Worm (Caenorhabditis elegans) whole organism, midembryonic: ENCODE results near the gene Y45G5AM.5.

ENCODE experiments used
- T22C8.4 ChIP-seq: fragments of 200-800 bp; sonication (Bioruptor generic); IDR thresholded peaks from 2 replicates; pipeline ENCODE4 v1.3.6; 2022; ENCODE audit warnings: missing genetic modification characterization, missing compliant biosample characterization
- cog-1 ChIP-seq: sonication (generic microtip); optimal IDR thresholded peaks from 2 replicates; lab custom pipeline; 2016; ENCODE audit warnings: missing genetic modification characterization, missing compliant biosample characterization
- flt-1 ChIP-seq: fragments of 200-800 bp; sonication (Bioruptor generic); IDR thresholded peaks from 2 replicates; pipeline ENCODE4 v1.3.6; 2022; ENCODE audit warnings: missing genetic modification characterization, missing compliant biosample characterization
- klf-2 ChIP-seq: fragments of 200-800 bp; sonication (Bioruptor generic); conservative IDR thresholded peaks from 2 replicates; pipeline ENCODE4 v1.3.6; 2022; ENCODE audit warnings: missing genetic modification reagents, missing genetic modification characterization, missing compliant biosample characterization
- med-1 ChIP-seq: sonication (generic microtip); optimal IDR thresholded peaks from 2 replicates; lab custom pipeline; 2017; ENCODE audit warnings: missing genetic modification characterization, mild to moderate bottlenecking, missing compliant biosample characterization, antibody characterized with exemption, missing genetic modification reagents; ENCODE audit not compliant: insufficient read depth
- ref-1 ChIP-seq: fragments of 200-800 bp; sonication (Bioruptor generic); conservative IDR thresholded peaks from 2 replicates; pipeline ENCODE4 v1.3.6; 2022; ENCODE audit warnings: missing genetic modification reagents, missing genetic modification characterization, missing compliant biosample characterization
- tab-1 ChIP-seq: fragments of 200-800 bp; sonication (Bioruptor generic); IDR thresholded peaks from 2 replicates; pipeline ENCODE4 v1.3.6; 2022; ENCODE audit warnings: missing genetic modification characterization, missing compliant biosample characterization
- ztf-23 ChIP-seq: fragments of 200-800 bp; sonication (Bioruptor generic); IDR thresholded peaks from 2 replicates; pipeline ENCODE4 v1.3.6; 2022; ENCODE audit warnings: missing genetic modification reagents, missing genetic modification characterization, missing compliant biosample characterization
- ztf-29 ChIP-seq: fragments of 200-800 bp; sonication (Bioruptor generic); IDR thresholded peaks from 2 replicates; pipeline ENCODE4 v1.3.6; 2022; ENCODE audit warnings: missing genetic modification reagents, missing genetic modification characterization, missing compliant biosample characterization

The Y45G5AM.5 gene

DNA sequence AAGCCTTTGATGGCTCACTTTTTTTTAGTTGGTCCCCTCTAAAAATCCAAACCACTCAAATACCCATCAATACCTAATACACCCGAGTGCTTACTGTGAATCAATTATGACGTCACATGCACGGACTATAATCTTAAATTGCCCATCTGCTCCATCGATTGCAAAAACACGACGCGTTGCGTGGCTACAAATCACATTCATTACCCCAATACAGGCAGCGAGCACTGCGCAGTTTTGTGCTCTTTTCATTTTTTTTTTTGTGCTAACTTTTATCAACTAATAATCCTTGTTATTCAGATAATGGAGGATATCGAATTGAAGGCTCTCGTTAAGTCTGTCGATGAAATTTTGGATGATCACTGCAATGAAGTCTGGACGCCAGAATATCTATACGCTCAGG, at the start of gene Y45G5AM.5:
Gene Y45G5AM.5 (plus strand): TSS at position 301 of the 400 bp plus-strand sequence.
- TF ChIP-seq med-1 (GFP tag; lab: Kevin White, UChicago) = no peak
- TF ChIP-seq tab-1 (GFP tag; lab: Robert Waterston, UW) = no peak
- TF ChIP-seq T22C8.4 (GFP tag; lab: Robert Waterston, UW) = no peak
- TF ChIP-seq klf-2 (GFP tag; lab: Robert Waterston, UW) = no peak
- TF ChIP-seq ztf-29 (GFP tag; lab: Robert Waterston, UW) = no peak
- no peak for TF ChIP-seq cog-1
- TF ChIP-seq ref-1 (GFP tag; lab: Robert Waterston, UW) = no peak
- no peak for TF ChIP-seq ztf-23 (GFP tag; lab: Robert Waterston, UW)
- TF ChIP-seq flt-1 (GFP tag; lab: Robert Waterston, UW) = no peak

DNA sequence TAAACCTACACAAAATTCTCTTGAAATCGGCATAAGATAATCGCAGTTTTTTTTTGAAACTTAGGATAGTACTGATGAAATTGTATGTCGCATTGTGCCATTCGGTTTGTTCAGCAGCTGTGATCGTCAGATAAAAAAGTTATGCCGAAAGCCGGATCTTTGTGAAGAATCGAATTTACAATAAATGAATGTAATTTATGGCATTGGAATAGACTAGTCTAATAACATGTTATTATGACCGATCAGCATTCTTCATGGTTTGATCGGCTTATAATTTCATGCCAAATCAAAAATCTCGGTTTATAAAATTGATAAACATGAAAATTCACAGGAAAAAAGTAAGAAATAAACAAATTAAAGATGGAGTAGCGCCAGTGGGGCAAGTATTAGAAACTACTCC, 47.7 kb upstream of the Y45G5AM.5 start, which contains the start of gene srw-134:
Gene srw-134 (minus strand): TSS at position 101 of the 400 bp plus-strand sequence.
- TF ChIP-seq tab-1 (GFP tag; lab: Robert Waterston, UW) (no peak), flt-1 (GFP tag; lab: Robert Waterston, UW) (no peak), cog-1 (no peak), T22C8.4 (GFP tag; lab: Robert Waterston, UW) (no peak), ztf-29 (GFP tag; lab: Robert Waterston, UW) (no peak), med-1 (GFP tag; lab: Kevin White, UChicago) (no peak), klf-2 (GFP tag; lab: Robert Waterston, UW) (no peak), ztf-23 (GFP tag; lab: Robert Waterston, UW) (no peak), ref-1 (GFP tag; lab: Robert Waterston, UW) (no peak)

DNA sequence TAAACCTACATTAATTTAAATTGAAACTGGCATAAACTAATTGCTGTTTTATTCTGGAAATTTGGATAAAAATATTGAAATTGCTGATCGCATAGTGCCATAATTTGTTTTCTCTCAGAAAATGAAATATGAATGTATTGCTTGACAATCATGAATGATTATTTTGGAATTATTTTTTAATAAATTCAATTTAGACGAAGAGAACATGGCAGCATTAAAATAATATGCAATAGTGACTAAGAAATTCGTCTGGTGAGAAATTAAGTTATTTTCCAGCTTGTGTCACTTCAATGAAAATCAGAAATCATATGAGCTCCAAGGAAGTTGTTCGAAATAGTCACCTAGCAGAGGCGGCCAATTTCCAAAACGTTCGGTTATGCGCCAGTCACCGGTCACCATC, 45.6 kb upstream of the Y45G5AM.5 start, which contains the start of gene srw-133:
Gene srw-133 (minus strand): TSS at position 101 of the 400 bp plus-strand sequence.
- TF ChIP-seq ref-1 (GFP tag; lab: Robert Waterston, UW) (no peak), cog-1 (no peak), med-1 (GFP tag; lab: Kevin White, UChicago) (no peak), ztf-29 (GFP tag; lab: Robert Waterston, UW) (no peak), T22C8.4 (GFP tag; lab: Robert Waterston, UW) (no peak), ztf-23 (GFP tag; lab: Robert Waterston, UW) (no peak), flt-1 (GFP tag; lab: Robert Waterston, UW) (no peak), tab-1 (GFP tag; lab: Robert Waterston, UW) (no peak), klf-2 (GFP tag; lab: Robert Waterston, UW) (no peak)

DNA sequence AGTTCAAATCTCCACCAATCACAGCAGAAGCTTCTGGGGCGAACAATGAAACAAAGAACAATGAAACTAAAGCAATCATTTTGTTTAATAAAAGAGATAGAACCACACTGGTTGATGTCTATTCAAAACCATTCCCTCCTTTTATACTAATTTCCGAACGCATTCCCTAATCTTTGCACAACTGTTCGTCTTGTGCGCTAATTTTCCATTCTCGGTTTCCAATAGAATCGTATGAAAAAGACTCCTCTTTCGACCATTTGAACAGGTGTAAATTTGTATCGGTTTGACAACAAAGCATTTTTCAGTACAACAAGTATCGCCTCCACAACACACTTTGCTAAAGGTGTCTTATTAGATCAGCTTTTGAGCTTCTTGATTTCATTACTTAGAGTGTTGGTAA, 44.1 kb upstream of the Y45G5AM.5 start, which contains the start of gene T05B4.8:
Gene T05B4.8 (minus strand): TSS at position 101 of the 400 bp plus-strand sequence.
- TF ChIP-seq ztf-29 (GFP tag; lab: Robert Waterston, UW) (no peak), cog-1 (no peak), med-1 (GFP tag; lab: Kevin White, UChicago) (no peak), ztf-23 (GFP tag; lab: Robert Waterston, UW) (no peak), flt-1 (GFP tag; lab: Robert Waterston, UW) (no peak), klf-2 (GFP tag; lab: Robert Waterston, UW) (no peak), tab-1 (GFP tag; lab: Robert Waterston, UW) (no peak), T22C8.4 (GFP tag; lab: Robert Waterston, UW) (no peak), ref-1 (GFP tag; lab: Robert Waterston, UW) (no peak)

DNA sequence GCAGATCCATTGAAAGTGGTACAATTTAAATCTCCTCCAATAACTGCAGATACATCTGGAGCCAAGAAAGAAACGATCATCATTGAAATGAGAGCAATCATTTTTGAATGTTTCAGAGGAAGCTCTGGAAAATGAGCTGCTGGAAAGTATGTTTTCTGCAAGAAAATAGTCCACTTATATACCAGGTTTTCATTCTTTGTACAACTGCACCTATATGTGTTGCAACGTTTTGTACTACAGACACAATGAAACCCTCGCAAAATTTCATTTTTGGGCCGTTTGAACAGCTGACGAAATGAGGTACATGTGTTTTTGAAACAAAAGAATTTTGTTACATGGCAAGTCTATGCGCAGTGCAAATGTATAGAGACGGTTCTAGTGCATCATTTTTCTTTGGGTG, 41.9 kb upstream of the Y45G5AM.5 start, which contains the start of gene T05B4.9:
Gene T05B4.9 (minus strand): TSS at position 101 of the 400 bp plus-strand sequence.
- TF ChIP-seq T22C8.4 (GFP tag; lab: Robert Waterston, UW) (no peak), ztf-23 (GFP tag; lab: Robert Waterston, UW) (no peak), tab-1 (GFP tag; lab: Robert Waterston, UW) (no peak), flt-1 (GFP tag; lab: Robert Waterston, UW) (no peak), med-1 (GFP tag; lab: Kevin White, UChicago) (no peak), ztf-29 (GFP tag; lab: Robert Waterston, UW) (no peak), ref-1 (GFP tag; lab: Robert Waterston, UW) (no peak), cog-1 (no peak), klf-2 (GFP tag; lab: Robert Waterston, UW) (no peak)

DNA sequence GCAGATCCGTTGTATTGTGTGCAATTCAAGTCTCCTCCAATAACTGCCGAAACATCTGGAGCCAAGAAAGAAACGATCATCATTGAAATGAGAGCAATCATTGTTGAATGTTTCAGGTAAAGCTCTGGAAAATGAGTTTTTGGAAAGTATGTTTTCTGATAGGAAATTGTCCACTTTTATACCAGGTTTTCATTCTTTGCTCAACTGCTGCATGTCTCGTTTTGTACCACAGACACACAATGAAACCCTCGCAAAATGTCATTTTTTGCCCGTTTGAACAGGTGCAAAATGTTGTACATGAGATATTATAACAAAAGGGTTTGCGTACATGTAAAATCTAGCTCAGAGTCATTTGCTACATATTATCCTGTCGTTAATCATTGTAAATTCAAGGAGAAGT, 39.6 kb upstream of the Y45G5AM.5 start, which contains the start of gene T05B4.10:
Gene T05B4.10 (minus strand): TSS at position 101 of the 400 bp plus-strand sequence.
- TF ChIP-seq T22C8.4 (GFP tag; lab: Robert Waterston, UW) (no peak), ref-1 (GFP tag; lab: Robert Waterston, UW) (no peak), tab-1 (GFP tag; lab: Robert Waterston, UW) (no peak), klf-2 (GFP tag; lab: Robert Waterston, UW) (no peak), ztf-29 (GFP tag; lab: Robert Waterston, UW) (no peak)

DNA sequence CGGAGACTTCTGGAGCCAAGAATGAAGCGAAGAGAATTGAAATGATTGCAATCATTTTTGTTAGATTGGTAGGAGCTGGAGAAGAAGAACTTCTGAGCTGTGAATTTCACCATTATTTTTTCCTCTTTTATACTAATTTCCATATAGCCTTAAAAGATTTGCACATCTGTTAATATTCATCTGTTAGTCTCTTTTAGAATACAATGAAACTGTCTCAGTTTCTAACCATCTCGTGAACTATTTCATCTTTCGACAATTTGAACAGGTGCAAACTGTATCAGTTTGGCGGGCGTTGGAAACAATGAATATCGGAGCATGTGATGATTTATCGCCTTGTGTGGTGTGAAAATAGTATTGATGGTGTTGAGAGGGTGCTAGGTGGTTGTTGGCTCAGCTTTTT, 37.8 kb upstream of the Y45G5AM.5 start, which contains the start of gene phat-5:
Gene phat-5 (minus strand): TSS at position 101 of the 400 bp plus-strand sequence.
- TF ChIP-seq klf-2 (GFP tag; lab: Robert Waterston, UW) (no peak), ztf-23 (GFP tag; lab: Robert Waterston, UW) (no peak), cog-1 (no peak), med-1 (GFP tag; lab: Kevin White, UChicago) (no peak), ref-1 (GFP tag; lab: Robert Waterston, UW) (no peak), flt-1 (GFP tag; lab: Robert Waterston, UW) (no peak), ztf-29 (GFP tag; lab: Robert Waterston, UW) (no peak), T22C8.4 (GFP tag; lab: Robert Waterston, UW) (no peak), tab-1 (GFP tag; lab: Robert Waterston, UW) (no peak)

DNA sequence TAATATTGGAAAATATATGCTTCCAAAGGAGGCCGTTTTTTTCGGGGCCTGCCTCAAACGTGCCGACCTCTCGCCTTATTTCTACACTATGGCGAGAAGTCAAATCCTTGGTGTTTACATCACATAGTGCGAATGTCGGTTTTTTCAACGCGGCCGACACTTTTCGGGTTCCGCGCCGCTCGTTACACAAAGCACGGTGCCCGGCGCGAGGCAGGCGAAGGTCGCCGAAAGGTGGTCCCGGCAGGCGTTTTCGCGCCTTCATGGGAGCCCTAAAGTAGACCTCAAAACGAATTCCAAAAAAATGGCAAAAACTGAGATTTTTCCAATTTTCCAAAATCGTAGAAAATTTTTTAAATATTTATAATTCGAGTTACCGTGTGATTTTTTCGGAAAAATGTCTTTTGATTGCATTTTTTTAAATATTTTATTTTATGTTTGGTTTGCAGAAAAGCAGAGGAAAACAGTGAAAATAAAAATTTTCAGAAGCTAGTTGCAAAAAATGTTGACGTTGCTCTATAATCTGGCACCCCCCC, 34.6 kb upstream of the Y45G5AM.5 start, which contains the start of gene T05B4.12:
Gene T05B4.12 (minus strand): TSS at position 483 of the 533 bp plus-strand sequence.
- TF ChIP-seq ref-1 (GFP tag; lab: Robert Waterston, UW) (no peak), ztf-23 (GFP tag; lab: Robert Waterston, UW) (no peak), med-1 (GFP tag; lab: Kevin White, UChicago) (no peak), flt-1 (GFP tag; lab: Robert Waterston, UW) (no peak), T22C8.4 (GFP tag; lab: Robert Waterston, UW) (no peak), klf-2 (GFP tag; lab: Robert Waterston, UW) (no peak), cog-1 (no peak), tab-1 (GFP tag; lab: Robert Waterston, UW) (no peak), ztf-29 (GFP tag; lab: Robert Waterston, UW) (no peak)
